Worm (Caenorhabditis elegans) whole organism, dauer: ENCODE results near the gene cest-32.

ENCODE experiments used
- unc-62 ChIP-seq: sonication (generic microtip); optimal IDR thresholded peaks from 2 replicates; lab custom pipeline; 2017; ENCODE audit warnings: missing biosample characterization, missing genetic modification reagents, missing genetic modification characterization

cest-32 gene

ce11 chrV:5239404-5239803, 5.7 kb upstream of the cest-32 start, which contains the start of gene C52A10.3:
TSS of gene C52A10.3 (minus strand) at chrV:5239504.
- no peak for TF ChIP-seq unc-62 (GFP tag; lab: Kevin White, UChicago)

ce11 chrV:5237116-5237515, 3.4 kb upstream of the cest-32 start, which contains the start of gene cest-35.2:
TSS of gene cest-35.2 (minus strand) at chrV:5237216.
- TF ChIP-seq unc-62 (GFP tag; lab: Kevin White, UChicago), result no peak

- TF ChIP-seq unc-62 (GFP tag; lab: Kevin White, UChicago), result no peak
Measured at ce11 chrV:5228513-5228912, 5.2 kb downstream of the cest-32 start.

- TF ChIP-seq unc-62 (GFP tag; lab: Kevin White, UChicago), result no peak
Measured at ce11 chrV:5225660-5226059, 8.0 kb downstream of the cest-32 start.

- no peak for TF ChIP-seq unc-62 (GFP tag; lab: Kevin White, UChicago)
Measured at ce11 chrV:5223044-5223443, 10.6 kb downstream of the cest-32 start, which contains the start of gene Y49G5B.1. TSS of gene Y49G5B.1 (plus strand) at chrV:5223367.

- no peak for TF ChIP-seq unc-62 (GFP tag; lab: Kevin White, UChicago)
Measured at ce11 chrV:5213674-5214073, 20.0 kb downstream of the cest-32 start.

ce11 chrV:5204127-5204526, 29.6 kb downstream of the cest-32 start, which contains the start of gene ttc-37:
TSS of gene ttc-37 (plus strand) at chrV:5204475.
- TF ChIP-seq unc-62 (GFP tag; lab: Kevin White, UChicago), result no peak

ce11 chrV:5203643-5204042, 30.0 kb downstream of the cest-32 start:
- no peak for TF ChIP-seq unc-62 (GFP tag; lab: Kevin White, UChicago)

ce11 chrV:5201706-5202105, 32.0 kb downstream of the cest-32 start:
- no peak for TF ChIP-seq unc-62 (GFP tag; lab: Kevin White, UChicago)

- TF ChIP-seq unc-62 (GFP tag; lab: Kevin White, UChicago), result no peak
Measured at ce11 chrV:5200188-5200587, 33.5 kb downstream of the cest-32 start.

- TF ChIP-seq unc-62 (GFP tag; lab: Kevin White, UChicago), result no peak
Measured at ce11 chrV:5198240-5198639, 35.5 kb downstream of the cest-32 start, which contains the start of gene Y47A7.2. TSS of gene Y47A7.2 (minus strand) at chrV:5198340.

ce11 chrV:5194508-5194907, 39.2 kb downstream of the cest-32 start, which contains the start of gene abu-8:
TSS of gene abu-8 (minus strand) at chrV:5194608.
- no peak for TF ChIP-seq unc-62 (GFP tag; lab: Kevin White, UChicago)

ce11 chrV:5192501-5192900, 41.2 kb downstream of the cest-32 start, which contains the start of gene C03A7.13:
TSS of gene C03A7.13 (minus strand) at chrV:5192543.
- TF ChIP-seq unc-62 (GFP tag; lab: Kevin White, UChicago), result no peak

- no peak for TF ChIP-seq unc-62 (GFP tag; lab: Kevin White, UChicago)
Measured at ce11 chrV:5181612-5182011, 52.1 kb downstream of the cest-32 start, which contains the start of gene C03A7.2. TSS of gene C03A7.2 (plus strand) at chrV:5181912.
